Worm (Caenorhabditis elegans) whole organism, mixed stage, embryonic: ENCODE results near the gene F15B10.3.
"Not testable (repeated sequence)": the region's sequence is repeated elsewhere in the genome, so short reads cannot be mapped to it uniquely, and the experiment has no call there.

Source experiments
- blmp-1 ChIP-seq: fragments of 150-350 bp; optimal IDR thresholded peaks from 2 replicates; lab custom pipeline; 2014; ENCODE audit warnings: missing biosample characterization, missing genetic modification characterization
- cnd-1 ChIP-seq: fragments of 200-800 bp; sonication (Bioruptor generic); optimal IDR thresholded peaks from 2 replicates; lab custom pipeline; 2018; ENCODE audit warnings: mild to moderate bottlenecking, missing genetic modification characterization, missing compliant biosample characterization
- lin-13 ChIP-seq: fragments of 150-350 bp; optimal IDR thresholded peaks from 2 replicates; lab custom pipeline; 2014; ENCODE audit warnings: missing biosample characterization, missing genetic modification characterization
- nhr-28 ChIP-seq: fragments of 150-350 bp; optimal IDR thresholded peaks from 2 replicates; lab custom pipeline; 2014; ENCODE audit warnings: missing biosample characterization, missing genetic modification characterization
- pha-4 ChIP-seq: fragments of 150-350 bp; optimal IDR thresholded peaks from 2 replicates; lab custom pipeline; 2018; ENCODE audit warnings: missing biosample characterization, missing genetic modification reagents, missing genetic modification characterization
- snpc-4 ChIP-seq: fragments of 150-350 bp; optimal IDR thresholded peaks from 2 replicates; lab custom pipeline; 2014; ENCODE audit warnings: missing biosample characterization, missing genetic modification characterization
- ztf-11 ChIP-seq: fragments of 150-350 bp; optimal IDR thresholded peaks from 2 replicates; lab custom pipeline; 2014; ENCODE audit warnings: missing biosample characterization, missing genetic modification characterization

- not testable (repeated sequence) for TF ChIP-seq blmp-1; ztf-11; cnd-1 (tag; lab: Kevin White, UChicago); snpc-4 (tag; lab: Kevin White, UChicago); pha-4 (tag; lab: Kevin White, UChicago); lin-13 (tag; lab: Kevin White, UChicago); nhr-28 (tag; lab: Kevin White, UChicago)
These were observed 7.6 kb upstream of the F15B10.3 start, which contains the start of gene nspb-3 for ce11 chrIV:6594871-6595270.
